Fruit fly (Drosophila melanogaster) whole organism, embryonic: ENCODE results near the gene CG1428.

Source experiments
- CG11398 ChIP-seq: fragments of 200-800 bp; sonication (Bioruptor generic); optimal IDR thresholded peaks from 2 replicates; lab custom pipeline; 2016; ENCODE audit warnings: missing biosample characterization, missing genetic modification characterization
- CG14860 ChIP-seq: fragments of 200-800 bp; sonication (Bioruptor generic); IDR thresholded peaks from 3 replicates; pipeline ENCODE4 v1.3.6; 2022; ENCODE audit warnings: missing biosample characterization, missing genetic modification characterization; ENCODE audit not compliant: partially characterized antibody
- CG15269 ChIP-seq: fragments of 200-800 bp; sonication (Bioruptor generic); optimal IDR thresholded peaks from 2 replicates; lab custom pipeline; 2018; ENCODE audit warnings: missing biosample characterization, mild to moderate bottlenecking, missing genetic modification characterization, moderate library complexity
- CG16863 ChIP-seq: fragments of 200-800 bp; sonication (Bioruptor generic); optimal IDR thresholded peaks from 3 replicates; lab custom pipeline; 2016; ENCODE audit warnings: missing biosample characterization, missing genetic modification characterization
- CG1792 ChIP-seq: fragments of 200-800 bp; sonication (Bioruptor generic); optimal IDR thresholded peaks from 2 replicates; lab custom pipeline; 2016; ENCODE audit warnings: missing biosample characterization, missing genetic modification characterization
- CG18011 ChIP-seq: fragments of 200-800 bp; sonication (Bioruptor generic); optimal IDR thresholded peaks from 2 replicates; lab custom pipeline; 2017; ENCODE audit warnings: missing biosample characterization, missing genetic modification characterization, mild to moderate bottlenecking, moderate library complexity, missing genotype
- CG1832 ChIP-seq: fragments of 200-800 bp; sonication (Bioruptor generic); optimal IDR thresholded peaks from 2 replicates; lab custom pipeline; 2017; ENCODE audit warnings: missing biosample characterization, mild to moderate bottlenecking, missing genetic modification characterization, inconsistent platforms
- CG3995 ChIP-seq: fragments of 200-800 bp; sonication (Bioruptor generic); optimal IDR thresholded peaks from 3 replicates; lab custom pipeline; 2016; ENCODE audit warnings: missing biosample characterization, missing genetic modification characterization
- CG42726 ChIP-seq: fragments of 200-800 bp; sonication (Bioruptor generic); IDR thresholded peaks from 2 replicates; pipeline ENCODE4 v1.3.6; 2022; ENCODE audit warnings: missing biosample characterization, missing genetic modification characterization; ENCODE audit not compliant: partially characterized antibody
- CG4854 ChIP-seq: fragments of 200-800 bp; sonication (Bioruptor generic); optimal IDR thresholded peaks from 2 replicates; lab custom pipeline; 2016; ENCODE audit warnings: missing biosample characterization, missing genetic modification characterization, inconsistent platforms
- CG5953 ChIP-seq: fragments of 200-800 bp; sonication (Bioruptor generic); IDR thresholded peaks from 2 replicates; pipeline ENCODE4 v1.3.6; 2022; ENCODE audit warnings: missing biosample characterization, missing genetic modification characterization
- CG6272 ChIP-seq: fragments of 200-800 bp; sonication (Bioruptor generic); IDR thresholded peaks from 2 replicates; pipeline ENCODE4 v1.3.6; 2022; ENCODE audit warnings: missing biosample characterization, missing genetic modification characterization
- CG7271 ChIP-seq: fragments of 200-800 bp; sonication (Bioruptor generic); optimal IDR thresholded peaks from 2 replicates; lab custom pipeline; 2018; ENCODE audit warnings: missing biosample characterization, mild to moderate bottlenecking, missing genetic modification characterization, moderate library complexity
- CG7357 ChIP-seq: fragments of 200-800 bp; sonication (Bioruptor generic); IDR thresholded peaks from 3 replicates; pipeline ENCODE4 v1.3.6; 2022; ENCODE audit warnings: missing biosample characterization, missing genetic modification characterization
- CG9215 ChIP-seq: fragments of 200-800 bp; sonication (Bioruptor generic); IDR thresholded peaks from 2 replicates; pipeline ENCODE4 v1.3.6; 2022; ENCODE audit warnings: missing biosample characterization, missing genetic modification characterization
- CrebB ChIP-seq: fragments of 200-800 bp; sonication (Bioruptor generic); optimal IDR thresholded peaks from 3 replicates; lab custom pipeline; 2018; ENCODE audit warnings: missing biosample characterization, mild to moderate bottlenecking, missing genetic modification characterization
- Dad ChIP-seq: fragments of 200-800 bp; sonication (Bioruptor generic); optimal IDR thresholded peaks from 3 replicates; lab custom pipeline; 2016; ENCODE audit warnings: missing biosample characterization, missing genetic modification characterization
- Deaf1 ChIP-seq: fragments of 200-800 bp; optimal IDR thresholded peaks from 3 replicates; lab custom pipeline; 2019; ENCODE audit warnings: missing biosample characterization, mild to moderate bottlenecking, missing genetic modification characterization, moderate library complexity
- E2f2 ChIP-seq: fragments of 200-800 bp; sonication (Bioruptor generic); IDR thresholded peaks from 2 replicates; pipeline ENCODE4 v1.3.6; 2022; ENCODE audit warnings: missing biosample characterization, missing genetic modification characterization
- Fer2 ChIP-seq: fragments of 200-800 bp; sonication (Bioruptor generic); optimal IDR thresholded peaks from 2 replicates; lab custom pipeline; 2018; ENCODE audit warnings: missing biosample characterization, mild to moderate bottlenecking, missing genetic modification characterization, moderate library complexity
- HHEX ChIP-seq: fragments of 200-800 bp; sonication (Bioruptor generic); optimal IDR thresholded peaks from 3 replicates; lab custom pipeline; 2017; ENCODE audit warnings: missing biosample characterization, mild to moderate bottlenecking, missing genetic modification characterization, missing genetic modification reagents
- Hand ChIP-seq: fragments of 200-800 bp; sonication (Bioruptor generic); optimal IDR thresholded peaks from 2 replicates; lab custom pipeline; 2017; ENCODE audit warnings: mild to moderate bottlenecking, missing biosample characterization, missing genetic modification reagents, missing genetic modification characterization
- HmgD ChIP-seq: fragments of 200-800 bp; sonication (Bioruptor generic); optimal IDR thresholded peaks from 3 replicates; lab custom pipeline; 2016; ENCODE audit warnings: missing biosample characterization, missing genetic modification characterization
- MTF-1 ChIP-seq: fragments of 200-800 bp; sonication (Bioruptor generic); optimal IDR thresholded peaks from 2 replicates; lab custom pipeline; 2018; ENCODE audit warnings: missing biosample characterization, mild to moderate bottlenecking, missing genetic modification characterization, borderline replicate concordance
- Myb ChIP-seq: fragments of 200-800 bp; sonication (Bioruptor generic); optimal IDR thresholded peaks from 2 replicates; lab custom pipeline; 2016; ENCODE audit warnings: missing biosample characterization, missing genetic modification characterization
- NC2α ChIP-seq: fragments of 200-800 bp; sonication (Bioruptor generic); optimal IDR thresholded peaks from 2 replicates; lab custom pipeline; 2016; ENCODE audit warnings: missing biosample characterization, missing genetic modification characterization
- Scr ChIP-seq: fragments of 200-800 bp; sonication (Bioruptor generic); IDR thresholded peaks from 2 replicates; pipeline ENCODE4 v1.3.6; 2022; ENCODE audit warnings: missing biosample characterization, missing genetic modification characterization; ENCODE audit not compliant: partially characterized antibody
- abd-A ChIP-seq: fragments of 200-800 bp; sonication (Bioruptor generic); optimal IDR thresholded peaks from 3 replicates; lab custom pipeline; 2019; ENCODE audit warnings: missing biosample characterization, mild to moderate bottlenecking, missing genetic modification characterization, moderate library complexity
- al ChIP-seq: fragments of 200-800 bp; sonication (Bioruptor generic); IDR thresholded peaks from 2 replicates; pipeline ENCODE4 v1.3.6; 2022; ENCODE audit warnings: missing biosample characterization, missing genetic modification characterization
- bab2 ChIP-seq: fragments of 200-800 bp; sonication (Bioruptor generic); optimal IDR thresholded peaks from 2 replicates; lab custom pipeline; 2016; ENCODE audit warnings: missing biosample characterization, missing genetic modification characterization
- bigmax ChIP-seq: fragments of 200-800 bp; sonication (Bioruptor generic); optimal IDR thresholded peaks from 2 replicates; lab custom pipeline; 2018; ENCODE audit warnings: missing biosample characterization, mild to moderate bottlenecking, missing genetic modification characterization
- cas ChIP-seq: fragments of 200-800 bp; sonication (Bioruptor generic); IDR thresholded peaks from 2 replicates; pipeline ENCODE4 v1.3.6; 2022; ENCODE audit warnings: missing biosample characterization, missing genetic modification characterization
- ci ChIP-seq: fragments of 200-800 bp; sonication (Bioruptor generic); IDR thresholded peaks from 3 replicates; pipeline ENCODE4 v1.3.6; 2022; ENCODE audit warnings: missing biosample characterization, missing genetic modification characterization
- emc ChIP-seq: fragments of 200-800 bp; sonication (Bioruptor generic); optimal IDR thresholded peaks from 2 replicates; lab custom pipeline; 2016; ENCODE audit warnings: missing biosample characterization, missing genetic modification characterization
- ftz-f1 ChIP-seq: fragments of 200-800 bp; sonication (Bioruptor generic); optimal IDR thresholded peaks from 2 replicates; lab custom pipeline; 2016; ENCODE audit warnings: missing biosample characterization, missing genetic modification characterization
- h ChIP-seq: fragments of >200 bp; optimal IDR thresholded peaks from 2 replicates; lab custom pipeline; 2017
- hth ChIP-seq: fragments of >200 bp; optimal IDR thresholded peaks from 2 replicates; lab custom pipeline; 2017; ENCODE audit warnings: inconsistent platforms
- insv ChIP-seq, 2 experiments: fragments of 200-800 bp; sonication (Bioruptor generic); optimal IDR thresholded peaks; 3 replicates each; lab custom pipeline; 2016 to 2018; ENCODE audit warnings: missing biosample characterization in 2 of 2, missing genetic modification characterization in 2 of 2
- jigr1 ChIP-seq: fragments of 200-800 bp; sonication (Bioruptor generic); IDR thresholded peaks from 3 replicates; pipeline ENCODE4 v1.3.6; 2022; ENCODE audit warnings: missing biosample characterization, missing genetic modification characterization
- mirr ChIP-seq: fragments of 200-800 bp; sonication (Bioruptor generic); optimal IDR thresholded peaks from 3 replicates; lab custom pipeline; 2018; ENCODE audit warnings: missing biosample characterization, mild to moderate bottlenecking, missing genetic modification characterization
- phol ChIP-seq: fragments of 200-800 bp; sonication (Bioruptor generic); optimal IDR thresholded peaks from 3 replicates; lab custom pipeline; 2018; ENCODE audit warnings: missing biosample characterization, mild to moderate bottlenecking, missing genetic modification characterization, moderate library complexity
- pzg ChIP-seq: fragments of 200-800 bp; sonication (Bioruptor generic); optimal IDR thresholded peaks from 3 replicates; lab custom pipeline; 2018; ENCODE audit warnings: missing biosample characterization, mild to moderate bottlenecking, missing genetic modification characterization, moderate library complexity
- seq ChIP-seq: fragments of 200-800 bp; sonication (Bioruptor generic); IDR thresholded peaks from 2 replicates; pipeline ENCODE4 v1.3.6; 2022; ENCODE audit warnings: missing biosample characterization, missing genetic modification characterization
- shn ChIP-seq: fragments of 200-800 bp; sonication (Bioruptor generic); optimal IDR thresholded peaks from 3 replicates; lab custom pipeline; 2016; ENCODE audit warnings: missing biosample characterization, missing genetic modification characterization
- slou ChIP-seq: fragments of 200-800 bp; sonication (Bioruptor generic); optimal IDR thresholded peaks from 3 replicates; lab custom pipeline; 2016; ENCODE audit warnings: missing biosample characterization, missing genetic modification characterization
- sob ChIP-seq: fragments of 200-800 bp; sonication (Bioruptor generic); IDR thresholded peaks from 2 replicates; pipeline ENCODE4 v1.3.6; 2022; ENCODE audit warnings: missing biosample characterization, missing genetic modification characterization
- stc ChIP-seq: fragments of 200-800 bp; sonication (Bioruptor generic); IDR thresholded peaks from 2 replicates; pipeline ENCODE4 v1.3.6; 2022; ENCODE audit warnings: missing biosample characterization, missing genetic modification characterization
- tio ChIP-seq: fragments of 200-800 bp; sonication (Bioruptor generic); optimal IDR thresholded peaks from 2 replicates; lab custom pipeline; 2017; ENCODE audit warnings: missing biosample characterization, missing genetic modification characterization, inconsistent platforms
- twi ChIP-seq: fragments of 200-800 bp; optimal IDR thresholded peaks from 2 replicates; lab custom pipeline; 2019; ENCODE audit warnings: missing biosample characterization, mild to moderate bottlenecking, missing genetic modification characterization, moderate library complexity
- unc-4 ChIP-seq: fragments of 200-800 bp; sonication (Bioruptor generic); IDR thresholded peaks from 2 replicates; pipeline ENCODE4 v1.3.6; 2022; ENCODE audit warnings: missing biosample characterization, missing genetic modification characterization; ENCODE audit not compliant: partially characterized antibody
- vvl ChIP-seq: fragments of 200-800 bp; sonication (Bioruptor generic); IDR thresholded peaks from 2 replicates; pipeline ENCODE4 v1.3.6; 2022; ENCODE audit warnings: missing biosample characterization, missing genetic modification characterization
- zen ChIP-seq: fragments of 200-800 bp; sonication (Bioruptor generic); optimal IDR thresholded peaks from 3 replicates; lab custom pipeline; 2018; ENCODE audit warnings: missing biosample characterization, mild to moderate bottlenecking, missing genetic modification characterization, moderate library complexity

The CG1428 gene

DNA sequence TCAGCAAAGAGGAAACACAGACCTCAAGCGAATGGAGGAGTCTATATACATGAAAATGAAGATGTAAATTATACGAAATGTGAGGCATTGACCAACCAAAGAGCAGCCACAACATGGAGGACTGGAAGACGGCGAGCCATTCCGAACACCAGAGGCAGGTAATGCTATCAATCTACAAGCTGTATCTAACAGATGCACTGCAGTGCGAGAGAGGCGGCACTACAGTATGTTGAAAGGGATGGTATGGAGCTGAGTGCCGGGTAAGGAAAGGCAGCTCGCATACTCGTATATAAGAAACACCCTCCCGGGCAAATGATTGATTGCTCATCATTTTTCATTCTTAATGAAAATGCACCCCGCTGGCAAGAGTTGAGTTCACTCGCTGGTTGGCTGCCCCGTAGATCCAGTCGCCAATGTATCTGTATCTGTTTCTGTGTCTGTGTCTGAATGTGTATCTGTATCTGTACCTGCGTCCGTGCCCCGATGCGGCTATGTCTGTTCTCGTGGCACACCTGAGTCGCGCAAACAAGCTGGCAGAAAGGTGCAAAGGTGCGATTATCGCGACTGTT lies 37.3 kb upstream of the CG1428 start (continued):
- TF ChIP-seq CG4854: no peak
- TF ChIP-seq insv (GFP tag; optimal IDR thresholded peaks at IDR 0.05; lab: Kevin White, UChicago): no peak
- no peak for TF ChIP-seq HmgD
- no peak for TF ChIP-seq CG16863 (GFP tag; lab: Kevin White, UChicago)
- peak; percentile 56 for TF ChIP-seq hth
- peak; percentile 30 for TF ChIP-seq zen (tag; lab: Kevin White, UChicago)
- no peak for TF ChIP-seq pzg (GFP tag; lab: Kevin White, UChicago)
- TF ChIP-seq CG7271 (tag; lab: Kevin White, UChicago): no peak
- no peak for TF ChIP-seq NC2α
- TF ChIP-seq shn (GFP tag; lab: Kevin White, UChicago): no peak
- TF ChIP-seq tio: no peak
- no peak for TF ChIP-seq Fer2
- TF ChIP-seq seq (GFP tag; lab: Robert Waterston, UW): no peak; the same call in 1 of the 2 replicates
- TF ChIP-seq CG15269: no peak
- no peak for TF ChIP-seq CG14860
- TF ChIP-seq CG1792 (GFP tag; lab: Kevin White, UChicago): no peak
- TF ChIP-seq vvl (GFP tag; lab: Robert Waterston, UW): 0 out of 2 replicates have a peak, but pooled peaks have one; percentile 9
- TF ChIP-seq bab2 (GFP tag; lab: Kevin White, UChicago): no peak
- no peak for TF ChIP-seq Myb
- TF ChIP-seq ci (GFP tag; lab: Robert Waterston, UW): no peak
- TF ChIP-seq CG1832 (GFP tag; lab: Kevin White, UChicago): peak; percentile 57
- TF ChIP-seq twi (tag; lab: Kevin White, UChicago): peak; percentile 1
- TF ChIP-seq stc (GFP tag; lab: Robert Waterston, UW): no peak
- no peak for TF ChIP-seq unc-4 (GFP tag; lab: Robert Waterston, UW)
- TF ChIP-seq abd-A (tag; lab: Kevin White, UChicago): peak; percentile 29
- TF ChIP-seq CG18011: no peak
- TF ChIP-seq Hand (GFP tag; lab: Kevin White, UChicago): no peak
- TF ChIP-seq Deaf1 (tag; lab: Kevin White, UChicago): no peak
- no peak for TF ChIP-seq CG9215 (GFP tag; lab: Robert Waterston, UW)
- no peak for TF ChIP-seq MTF-1 (GFP tag; lab: Kevin White, UChicago)
- 0 out of 2 replicates have a peak, but pooled peaks have one; percentile 12 for TF ChIP-seq Scr (GFP tag; lab: Robert Waterston, UW)
- TF ChIP-seq CG11398 (GFP tag; lab: Kevin White, UChicago): no peak
- TF ChIP-seq ftz-f1 (GFP tag; lab: Kevin White, UChicago): no peak
- TF ChIP-seq CG7357 (GFP tag; lab: Robert Waterston, UW): no peak
- no peak for TF ChIP-seq sob (GFP tag; lab: Robert Waterston, UW)
- no peak for TF ChIP-seq emc (GFP tag; lab: Kevin White, UChicago)
- no peak for TF ChIP-seq Dad (GFP tag; lab: Kevin White, UChicago)
- no peak for TF ChIP-seq al
- no peak for TF ChIP-seq E2f2 (GFP tag; lab: Robert Waterston, UW)
- TF ChIP-seq phol (tag; lab: Kevin White, UChicago): no peak
- no peak for TF ChIP-seq HHEX (GFP tag; lab: Kevin White, UChicago)
- no peak for TF ChIP-seq jigr1
- no peak for TF ChIP-seq CG3995 (GFP tag; lab: Kevin White, UChicago)
- no peak for TF ChIP-seq cas (GFP tag; lab: Robert Waterston, UW)
- TF ChIP-seq bigmax (GFP tag; lab: Kevin White, UChicago): no peak
- no peak for TF ChIP-seq mirr (GFP tag; lab: Kevin White, UChicago)
- no peak for TF ChIP-seq CrebB (tag; lab: Kevin White, UChicago)
- TF ChIP-seq slou (GFP tag; lab: Kevin White, UChicago): no peak
- no peak for TF ChIP-seq h (lab: Kevin White, UChicago)
- TF ChIP-seq CG6272: no peak
- no peak for TF ChIP-seq CG5953
- no peak for TF ChIP-seq CG42726
